Fruit fly (Drosophila melanogaster): ENCODE data around the gene RnpS1.

Gene RnpS1

DNA sequence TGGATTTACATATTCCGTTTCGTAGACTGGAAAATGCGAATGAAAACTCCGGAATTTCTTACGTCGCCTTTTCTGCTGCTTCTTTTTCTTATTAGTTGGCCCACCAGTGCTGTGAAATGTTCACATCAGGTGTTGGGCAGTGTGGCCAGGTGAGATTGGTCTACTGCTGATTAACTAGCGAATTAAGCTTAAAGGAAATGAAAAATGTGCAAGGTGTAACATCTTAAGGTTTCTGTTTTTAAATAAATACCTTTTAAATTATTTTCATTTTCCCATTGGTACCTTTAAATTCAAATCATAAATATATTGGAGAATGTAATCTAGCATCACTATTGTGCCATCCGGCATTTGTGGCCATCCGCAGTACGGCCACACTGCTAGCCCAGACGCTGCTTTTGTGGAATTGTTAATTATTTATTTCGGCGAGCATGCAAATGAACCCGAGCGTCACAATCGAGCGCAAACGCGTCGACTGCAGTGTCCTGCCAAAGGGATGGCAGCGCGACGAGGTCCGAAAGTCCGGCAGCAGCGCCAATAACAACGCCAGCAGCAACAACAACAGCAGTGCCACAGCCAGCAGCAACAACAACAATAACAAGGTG is 7.7 kb downstream of the RnpS1 start, which contains the start of the genes AP-1mu and MBD-like (continued):
- TF ChIP-seq CG30431 (GFP tag; optimal IDR thresholded peaks at IDR 0.05) (peak; percentile 31), CG7839 (tag; optimal IDR thresholded peaks at IDR 0.05) (peak; percentile 62), Elba2 (GFP tag; optimal IDR thresholded peaks at IDR 0.05) (peak; percentile 99), pzg (GFP tag; optimal IDR thresholded peaks at IDR 0.05) (peak; percentile 78), CG9437 (GFP tag; optimal IDR thresholded peaks at IDR 0.05) (peak; percentile 62), knrl (GFP tag; IDR thresholded peaks at IDR 0.05; ENCODE audit: partially characterized antibody) (peak; percentile 42; the same call in 1 of the 3 replicates), Mes4 (GFP tag; optimal IDR thresholded peaks at IDR 0.05) (peak; percentile 31), CG2202 (tag; optimal IDR thresholded peaks at IDR 0.05) (peak; percentile 37), CG1233 (GFP tag; optimal IDR thresholded peaks at IDR 0.05) (peak; percentile 51), lbe (GFP tag; optimal IDR thresholded peaks at IDR 0.05) (peak; percentile 60), CG2129 (GFP tag; IDR thresholded peaks at IDR 0.05; ENCODE audit: partially characterized antibody) (no peak), Med (GFP tag) (peak; percentile 94), ci (GFP tag; IDR thresholded peaks at IDR 0.05) (0 out of 3 replicates have a peak, but pooled peaks have one; percentile 41), sr (GFP tag; IDR thresholded peaks at IDR 0.05) (no peak), Six4 (GFP tag; optimal IDR thresholded peaks at IDR 0.05) (peak; percentile 20), CG6765 (GFP tag; optimal IDR thresholded peaks at IDR 0.05) (peak; percentile 33), klu (GFP tag; IDR thresholded peaks at IDR 0.05) (peak; percentile 41; the same call in 1 of the 2 replicates), E2f2 (GFP tag; IDR thresholded peaks at IDR 0.05) (peak; percentile 60), rib (GFP tag; IDR thresholded peaks at IDR 0.05) (peak; percentile 45; the same call in 1 of the 2 replicates), CG15269 (tag; optimal IDR thresholded peaks at IDR 0.05) (no peak), CG15073 (GFP tag; optimal IDR thresholded peaks at IDR 0.05) (no peak), CG10147 (GFP tag; optimal IDR thresholded peaks at IDR 0.05) (peak; percentile 46), lola (GFP tag; optimal IDR thresholded peaks at IDR 0.05) (peak in 1 of 3 experiments; percentile 62), bab2 (GFP tag; optimal IDR thresholded peaks at IDR 0.05) (peak; percentile 62), CG11093 (GFP tag; IDR thresholded peaks at IDR 0.05) (peak; percentile 44; the same call in 1 of the 3 replicates), CG11247 (GFP tag; IDR thresholded peaks at IDR 0.05) (0 out of 2 replicates have a peak, but pooled peaks have one; percentile 47), B-H1 (GFP tag; IDR thresholded peaks at IDR 0.05) (peak; percentile 47; the same call in 2 of the 3 replicates), BtbVII (GFP tag; optimal IDR thresholded peaks at IDR 0.05) (peak; percentile 40), toy (GFP tag; IDR thresholded peaks at IDR 0.05) (0 out of 2 replicates have a peak, but pooled peaks have one; percentile 52), Dek (tag; optimal IDR thresholded peaks at IDR 0.05) (peak; percentile 50), en (GFP tag; optimal IDR thresholded peaks at IDR 0.05) (peak; percentile 38), CG13296 (GFP tag; optimal IDR thresholded peaks at IDR 0.05) (peak; percentile 31), Ravus (GFP tag; IDR thresholded peaks at IDR 0.05) (no peak), emc (GFP tag; optimal IDR thresholded peaks at IDR 0.05) (peak; percentile 1), Bdp1 (GFP tag; optimal IDR thresholded peaks at IDR 0.05) (peak; percentile 64), CG4404 (GFP tag; IDR thresholded peaks at IDR 0.05) (peak; percentile 73), Atf3 (GFP tag; optimal IDR thresholded peaks at IDR 0.05) (peak; percentile 65), B-H2 (GFP tag; optimal IDR thresholded peaks at IDR 0.05) (peak; percentile 71), crc (GFP tag; optimal IDR thresholded peaks at IDR 0.05) (peak; percentile 30), CG12769 (tag; optimal IDR thresholded peaks at IDR 0.05) (no peak), ken (GFP tag; IDR thresholded peaks at IDR 0.05) (peak; percentile 65; the same call in 2 of the 3 replicates), gt (GFP tag; IDR thresholded peaks at IDR 0.05) (0 out of 2 replicates have a peak, but pooled peaks have one; percentile 14), CG10431 (GFP tag; optimal IDR thresholded peaks at IDR 0.05) (peak; percentile 3), Lhr (GFP tag; optimal IDR thresholded peaks at IDR 0.05) (peak; percentile 66), Sry-δ (GFP tag; optimal IDR thresholded peaks at IDR 0.05) (peak; percentile 65), p53 (GFP tag; optimal IDR thresholded peaks at IDR 0.05) (peak; percentile 2), CG9932 (GFP tag; IDR thresholded peaks at IDR 0.05) (peak; percentile 83), CG15479 (GFP tag; optimal IDR thresholded peaks at IDR 0.05) (peak; percentile 19), Hmr (GFP tag; optimal IDR thresholded peaks at IDR 0.05) (peak; percentile 64)
